Fruit fly (Drosophila melanogaster) whole organism, embryonic: ENCODE measurements around the gene Uggt.

Source experiments
- Asciz ChIP-seq: fragments of 200-800 bp; sonication (Bioruptor generic); optimal IDR thresholded peaks from 2 replicates; lab custom pipeline; 2017; ENCODE audit warnings: missing biosample characterization, mild to moderate bottlenecking, missing genetic modification characterization, missing genetic modification reagents
- Awh ChIP-seq: fragments of 200-800 bp; sonication (Bioruptor generic); IDR thresholded peaks from 2 replicates; pipeline ENCODE4, ENCODE4 v1.3.6; 2022; ENCODE audit warnings: missing biosample characterization, missing genetic modification characterization
- BtbVII ChIP-seq: fragments of 200-800 bp; sonication (Bioruptor generic); optimal IDR thresholded peaks from 3 replicates; lab custom pipeline; 2017; ENCODE audit warnings: missing biosample characterization, mild to moderate bottlenecking, missing genetic modification characterization
- CG10543 ChIP-seq: fragments of 200-800 bp; sonication (Bioruptor generic); optimal IDR thresholded peaks from 3 replicates; lab custom pipeline; 2017; ENCODE audit warnings: missing biosample characterization, mild to moderate bottlenecking, missing genetic modification characterization, moderate library complexity
- CG11093 ChIP-seq: fragments of 200-800 bp; sonication (Bioruptor generic); IDR thresholded peaks from 3 replicates; pipeline ENCODE4 v1.3.6; 2022; ENCODE audit warnings: missing biosample characterization, missing genetic modification characterization
- CG12391 ChIP-seq: fragments of 200-800 bp; sonication (Bioruptor generic); optimal IDR thresholded peaks from 3 replicates; lab custom pipeline; 2018; ENCODE audit warnings: missing biosample characterization, mild to moderate bottlenecking, missing genetic modification characterization, moderate library complexity
- CG13296 ChIP-seq: fragments of 200-800 bp; sonication (Bioruptor generic); optimal IDR thresholded peaks from 3 replicates; lab custom pipeline; 2018; ENCODE audit warnings: missing biosample characterization, mild to moderate bottlenecking, missing genetic modification characterization
- CG13775 ChIP-seq: fragments of 200-800 bp; sonication (Bioruptor generic); optimal IDR thresholded peaks from 3 replicates; lab custom pipeline; 2017; ENCODE audit warnings: missing biosample characterization, mild to moderate bottlenecking, missing genetic modification characterization
- CG15601 ChIP-seq: fragments of 200-800 bp; sonication (Bioruptor generic); optimal IDR thresholded peaks from 3 replicates; lab custom pipeline; 2019; ENCODE audit warnings: missing biosample characterization, mild to moderate bottlenecking, missing genetic modification characterization, moderate library complexity
- CG17186 ChIP-seq: fragments of 200-800 bp; sonication (Bioruptor generic); optimal IDR thresholded peaks from 3 replicates; lab custom pipeline; 2017; ENCODE audit warnings: missing biosample characterization, missing genetic modification reagents, missing genetic modification characterization
- CG17912 ChIP-seq: fragments of 200-800 bp; sonication (Bioruptor generic); optimal IDR thresholded peaks from 2 replicates; lab custom pipeline; 2018; ENCODE audit warnings: missing biosample characterization, mild to moderate bottlenecking, missing genetic modification characterization
- CG18262 ChIP-seq: fragments of 200-800 bp; optimal IDR thresholded peaks from 3 replicates; lab custom pipeline; 2019; ENCODE audit warnings: missing biosample characterization, mild to moderate bottlenecking, missing genetic modification characterization, moderate library complexity
- CG2120 ChIP-seq: fragments of 200-800 bp; sonication (Bioruptor generic); optimal IDR thresholded peaks from 3 replicates; lab custom pipeline; 2016; ENCODE audit warnings: missing biosample characterization, missing genetic modification characterization
- CG2678 ChIP-seq: fragments of 200-800 bp; sonication (Bioruptor generic); optimal IDR thresholded peaks from 3 replicates; lab custom pipeline; 2019; ENCODE audit warnings: missing biosample characterization, mild to moderate bottlenecking, missing genetic modification characterization, moderate library complexity
- CG2875 ChIP-seq: fragments of 200-800 bp; sonication (Bioruptor generic); optimal IDR thresholded peaks from 2 replicates; lab custom pipeline; 2017; ENCODE audit warnings: missing biosample characterization, mild to moderate bottlenecking, missing genetic modification characterization, missing genetic modification reagents
- CG31224 ChIP-seq: fragments of 200-800 bp; sonication (Bioruptor generic); IDR thresholded peaks from 2 replicates; pipeline ENCODE4 v1.3.6; 2022; ENCODE audit warnings: missing biosample characterization, missing genetic modification characterization
- CG43689 ChIP-seq: fragments of 200-800 bp; sonication (Bioruptor generic); IDR thresholded peaks from 2 replicates; pipeline ENCODE4 v1.3.6; 2022; ENCODE audit warnings: missing biosample characterization, missing genetic modification characterization
- CG5953 ChIP-seq: fragments of 200-800 bp; sonication (Bioruptor generic); IDR thresholded peaks from 2 replicates; pipeline ENCODE4 v1.3.6; 2022; ENCODE audit warnings: missing biosample characterization, missing genetic modification characterization
- CG8281 ChIP-seq: fragments of 200-800 bp; sonication (Bioruptor generic); optimal IDR thresholded peaks from 2 replicates; lab custom pipeline; 2018; ENCODE audit warnings: missing biosample characterization, mild to moderate bottlenecking, missing genetic modification characterization, moderate library complexity
- CG8944 ChIP-seq: fragments of 200-800 bp; sonication (Bioruptor generic); optimal IDR thresholded peaks from 3 replicates; lab custom pipeline; 2016; ENCODE audit warnings: missing biosample characterization, missing genetic modification characterization
- CG9437 ChIP-seq: fragments of 200-800 bp; sonication (Bioruptor generic); optimal IDR thresholded peaks from 2 replicates; lab custom pipeline; 2018; ENCODE audit warnings: missing biosample characterization, mild to moderate bottlenecking, missing genetic modification characterization
- Dref ChIP-seq: fragments of 200-800 bp; sonication (Bioruptor generic); IDR thresholded peaks from 2 replicates; pipeline ENCODE4 v1.3.6; 2022; ENCODE audit warnings: missing biosample characterization, missing genetic modification characterization
- Hand ChIP-seq: fragments of 200-800 bp; sonication (Bioruptor generic); optimal IDR thresholded peaks from 2 replicates; lab custom pipeline; 2017; ENCODE audit warnings: mild to moderate bottlenecking, missing biosample characterization, missing genetic modification reagents, missing genetic modification characterization
- Hmr ChIP-seq: fragments of 200-800 bp; sonication (Bioruptor generic); optimal IDR thresholded peaks from 3 replicates; lab custom pipeline; 2017; ENCODE audit warnings: mild to moderate bottlenecking, missing biosample characterization, missing genetic modification reagents, missing genetic modification characterization
- Hmx ChIP-seq: fragments of 200-800 bp; sonication (Bioruptor generic); optimal IDR thresholded peaks from 2 replicates; lab custom pipeline; 2016; ENCODE audit warnings: missing biosample characterization, missing genetic modification characterization
- Jarid2 ChIP-seq: fragments of 200-800 bp; sonication (Bioruptor generic); optimal IDR thresholded peaks from 3 replicates; lab custom pipeline; 2017; ENCODE audit warnings: mild to moderate bottlenecking, missing biosample characterization, missing genetic modification reagents, missing genetic modification characterization
- MTF-1 ChIP-seq: fragments of 200-800 bp; sonication (Bioruptor generic); optimal IDR thresholded peaks from 2 replicates; lab custom pipeline; 2018; ENCODE audit warnings: missing biosample characterization, mild to moderate bottlenecking, missing genetic modification characterization, borderline replicate concordance
- Mad ChIP-seq: fragments of 200-800 bp; sonication (Bioruptor generic); optimal IDR thresholded peaks from 2 replicates; lab custom pipeline; 2016; ENCODE audit warnings: missing biosample characterization, missing genetic modification characterization
- Med ChIP-seq: fragments of 200-800 bp; sonication (Bioruptor generic); peaks from one replicate; lab custom pipeline; 2016; ENCODE audit warnings: missing biosample characterization, missing genetic modification characterization, mild to moderate bottlenecking, inconsistent platforms, moderate library complexity
- Oaz ChIP-seq: fragments of 200-800 bp; sonication (Bioruptor generic); IDR thresholded peaks from 2 replicates; pipeline ENCODE4 v1.3.6; 2022; ENCODE audit warnings: missing biosample characterization, missing genetic modification characterization
- Pdp1 ChIP-seq, 2 experiments: fragments of 200-800 bp; sonication (Bioruptor generic); optimal IDR thresholded peaks; 3 replicates each; lab custom pipeline; 2016; ENCODE audit warnings: missing biosample characterization in 2 of 2, missing genetic modification characterization in 2 of 2, mild to moderate bottlenecking in 1 of 2, moderate library complexity in 1 of 2
- Scr ChIP-seq: fragments of 200-800 bp; sonication (Bioruptor generic); IDR thresholded peaks from 2 replicates; pipeline ENCODE4 v1.3.6; 2022; ENCODE audit warnings: missing biosample characterization, missing genetic modification characterization; ENCODE audit not compliant: partially characterized antibody
- Tbp ChIP-seq: fragments of >200 bp; optimal IDR thresholded peaks from 2 replicates; lab custom pipeline; 2018; ENCODE audit warnings: missing biosample characterization, missing genetic modification characterization
- Xrp1 ChIP-seq: fragments of 200-800 bp; sonication (Bioruptor generic); IDR thresholded peaks from 2 replicates; pipeline ENCODE4 v1.3.6; 2022; ENCODE audit warnings: missing biosample characterization, missing genetic modification characterization
- ap ChIP-seq: fragments of 200-800 bp; sonication (Bioruptor generic); IDR thresholded peaks from 2 replicates; pipeline ENCODE4 v1.3.6; 2022; ENCODE audit warnings: missing biosample characterization, missing genetic modification characterization
- bbx ChIP-seq: fragments of 200-800 bp; sonication (Bioruptor generic); IDR thresholded peaks from 2 replicates; pipeline ENCODE4 v1.3.6; 2022; ENCODE audit warnings: missing biosample characterization, missing genetic modification characterization; ENCODE audit not compliant: partially characterized antibody
- bowl ChIP-seq: fragments of 200-800 bp; sonication (Bioruptor generic); IDR thresholded peaks from 2 replicates; pipeline ENCODE4 v1.3.6; 2022; ENCODE audit warnings: missing biosample characterization, missing genetic modification characterization
- btn ChIP-seq: fragments of 200-800 bp; sonication (Bioruptor generic); optimal IDR thresholded peaks from 2 replicates; lab custom pipeline; 2016; ENCODE audit warnings: missing biosample characterization, missing genetic modification characterization
- dmrt99B ChIP-seq: fragments of 200-800 bp; sonication (Bioruptor generic); optimal IDR thresholded peaks from 2 replicates; lab custom pipeline; 2018; ENCODE audit warnings: missing biosample characterization, mild to moderate bottlenecking, missing genetic modification characterization, moderate library complexity
- exex ChIP-seq: fragments of 200-800 bp; sonication (Bioruptor generic); optimal IDR thresholded peaks from 4 replicates; lab custom pipeline; 2018; ENCODE audit warnings: missing biosample characterization, mild to moderate bottlenecking, missing genetic modification characterization, moderate library complexity
- ftz-f1 ChIP-seq: fragments of 200-800 bp; sonication (Bioruptor generic); optimal IDR thresholded peaks from 2 replicates; lab custom pipeline; 2016; ENCODE audit warnings: missing biosample characterization, missing genetic modification characterization
- gfzf ChIP-seq: fragments of 200-800 bp; sonication (Bioruptor generic); optimal IDR thresholded peaks from 2 replicates; lab custom pipeline; 2016; ENCODE audit warnings: missing biosample characterization, mild to moderate bottlenecking, missing genetic modification characterization, moderate library complexity
- grau ChIP-seq: fragments of 200-800 bp; optimal IDR thresholded peaks from 3 replicates; lab custom pipeline; 2019; ENCODE audit warnings: missing biosample characterization, mild to moderate bottlenecking, missing genetic modification characterization, moderate library complexity
- klu ChIP-seq: fragments of 200-800 bp; sonication (Bioruptor generic); IDR thresholded peaks from 2 replicates; pipeline ENCODE4 v1.3.6; 2022; ENCODE audit warnings: missing biosample characterization, missing genetic modification characterization
- lab ChIP-seq: fragments of 200-800 bp; sonication (Bioruptor generic); optimal IDR thresholded peaks from 3 replicates; lab custom pipeline; 2017; ENCODE audit warnings: missing biosample characterization, missing genetic modification characterization, mild to moderate bottlenecking, moderate library complexity, missing genetic modification reagents
- nau ChIP-seq: fragments of 200-800 bp; sonication (Bioruptor generic); optimal IDR thresholded peaks from 3 replicates; lab custom pipeline; 2017; ENCODE audit warnings: missing biosample characterization, mild to moderate bottlenecking, missing genetic modification characterization, missing genetic modification reagents
- oc ChIP-seq: fragments of 200-800 bp; sonication (Bioruptor generic); optimal IDR thresholded peaks from 2 replicates; lab custom pipeline; 2018; ENCODE audit warnings: missing biosample characterization, mild to moderate bottlenecking, missing genetic modification characterization, moderate library complexity
- row ChIP-seq: fragments of 200-800 bp; sonication (Bioruptor generic); IDR thresholded peaks from 3 replicates; pipeline ENCODE4 v1.3.6; 2022; ENCODE audit warnings: missing biosample characterization, missing genetic modification characterization
- scrt ChIP-seq: fragments of 200-800 bp; sonication (Bioruptor generic); optimal IDR thresholded peaks from 2 replicates; lab custom pipeline; 2018; ENCODE audit warnings: missing biosample characterization, mild to moderate bottlenecking, missing genetic modification characterization, moderate library complexity
- tna ChIP-seq: fragments of 200-800 bp; sonication (Bioruptor generic); IDR thresholded peaks from 2 replicates; pipeline ENCODE4 v1.3.6; 2022; ENCODE audit warnings: missing biosample characterization, missing genetic modification characterization; ENCODE audit not compliant: partially characterized antibody
- vvl ChIP-seq: fragments of 200-800 bp; sonication (Bioruptor generic); IDR thresholded peaks from 2 replicates; pipeline ENCODE4 v1.3.6; 2022; ENCODE audit warnings: missing biosample characterization, missing genetic modification characterization
- zen ChIP-seq: fragments of 200-800 bp; sonication (Bioruptor generic); optimal IDR thresholded peaks from 3 replicates; lab custom pipeline; 2018; ENCODE audit warnings: missing biosample characterization, mild to moderate bottlenecking, missing genetic modification characterization, moderate library complexity

Uggt gene

dm6 chr3L:18845833-18846232 lies 26.7 kb upstream of the Uggt start:
- TF ChIP-seq exex, result peak; percentile 69
- no peak for TF ChIP-seq CG13775
- TF ChIP-seq CG8944 (GFP tag; lab: Kevin White, UChicago), result no peak
- TF ChIP-seq zen (tag; lab: Kevin White, UChicago), result peak; percentile 61
- TF ChIP-seq CG5953, result no peak

dm6 chr3L:18846233-18846271 lies 26.5 kb upstream of the Uggt start, which contains the start of gene Indy:
Gene Indy (minus strand): TSS chr3L:18846267.
- TF ChIP-seq Jarid2 (GFP tag; lab: Kevin White, UChicago) (peak; percentile 26), ftz-f1 (no peak), CG18262 (tag; lab: Kevin White, UChicago) (no peak), Oaz (no peak), Hmx (GFP tag; lab: Kevin White, UChicago) (no peak), klu (no peak), nau (GFP tag; lab: Kevin White, UChicago) (no peak), tna (no peak), oc (tag; lab: Kevin White, UChicago) (no peak), BtbVII (GFP tag; lab: Kevin White, UChicago) (peak; percentile 58), MTF-1 (GFP tag; lab: Kevin White, UChicago) (no peak), CG8281 (tag; lab: Kevin White, UChicago) (no peak), CG9437 (GFP tag; lab: Kevin White, UChicago) (no peak), scrt (GFP tag; lab: Kevin White, UChicago) (no peak), grau (tag; lab: Kevin White, UChicago) (no peak), row (GFP tag; lab: Robert Waterston, UW) (no peak), CG15601 (tag; lab: Kevin White, UChicago) (no peak), gfzf (no peak), Mad (GFP tag; lab: Kevin White, UChicago) (no peak), CG11093 (GFP tag; lab: Robert Waterston, UW) (no peak), ap (GFP tag; lab: Robert Waterston, UW) (no peak), Hand (GFP tag; lab: Kevin White, UChicago) (no peak), Tbp (GFP tag; lab: Kevin White, UChicago) (no peak), CG2678 (no peak), CG31224 (no peak), CG13296 (GFP tag; lab: Kevin White, UChicago) (peak; percentile 27), CG17186 (GFP tag; lab: Kevin White, UChicago) (no peak), CG17912 (GFP tag; lab: Kevin White, UChicago) (no peak), CG2120 (no peak), vvl (GFP tag; lab: Robert Waterston, UW) (0 out of 2 replicates have a peak, but pooled peaks have one; percentile 10), lab (GFP tag; lab: Kevin White, UChicago) (peak; percentile 48)

DNA sequence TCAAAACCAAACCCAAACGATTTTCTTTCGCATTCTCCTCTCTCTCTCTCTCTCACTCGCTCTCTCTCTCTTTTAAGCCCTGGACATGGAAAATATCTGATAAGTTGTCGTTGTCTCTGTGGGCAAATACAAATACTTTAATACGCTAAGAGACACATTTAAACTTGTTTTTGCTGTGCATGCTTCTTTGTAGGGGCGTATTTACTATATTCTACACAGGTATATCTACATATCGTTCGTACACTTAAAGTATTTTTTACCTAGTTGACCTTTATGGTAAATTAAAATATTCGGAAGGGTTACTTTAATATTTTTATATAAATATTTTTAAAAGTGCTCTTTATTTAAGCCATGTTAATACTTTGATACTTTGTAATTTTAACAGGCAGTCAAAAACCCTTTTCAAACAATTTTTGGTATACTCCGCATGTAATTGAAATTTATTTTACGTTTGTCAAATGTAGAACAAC lies 26.2 kb upstream of the Uggt start:
- TF ChIP-seq Scr (GFP tag; lab: Robert Waterston, UW) (peak; percentile 36; the same call in 1 of the 2 replicates), CG10543 (GFP tag; lab: Kevin White, UChicago) (no peak), CG2875 (GFP tag; lab: Kevin White, UChicago) (no peak), Awh (GFP tag; lab: Robert Waterston, UW) (no peak), Hmr (GFP tag; lab: Kevin White, UChicago) (peak; percentile 28), Pdp1 (GFP tag; optimal IDR thresholded peaks at IDR 0.05; lab: Kevin White, UChicago) (no peak), CG43689 (GFP tag; lab: Robert Waterston, UW) (no peak), btn (GFP tag; lab: Kevin White, UChicago) (no peak), Asciz (GFP tag; lab: Kevin White, UChicago) (peak; percentile 3), CG12391 (no peak), Xrp1 (no peak), bowl (GFP tag; lab: Robert Waterston, UW) (no peak), bbx (GFP tag; lab: Robert Waterston, UW) (no peak), dmrt99B (tag; lab: Kevin White, UChicago) (peak; percentile 24), Med (GFP tag; lab: Kevin White, UChicago) (peak; percentile 11), Dref (GFP tag; lab: Robert Waterston, UW) (no peak)
